Worm (Caenorhabditis elegans) whole organism, early embryonic: ENCODE results near the gene twk-39.

Experiments
- ama-1 ChIP-seq: fragments of 150-350 bp; optimal IDR thresholded peaks from 2 replicates; lab custom pipeline; 2014
- ets-7 ChIP-seq: sonication (generic microtip); optimal IDR thresholded peaks from 2 replicates; lab custom pipeline; 2016; ENCODE audit warnings: missing genotype, missing genetic modification characterization, missing compliant biosample characterization

ce11 chrIII:11843007-11843406, 47.5 kb downstream of the twk-39 start:
- TF ChIP-seq ets-7, result no peak
- TF ChIP-seq ama-1 (lab: Kevin White, UChicago), result no peak
